Fruit fly (Drosophila melanogaster) S2 (cell line): Measurements from ENCODE around the gene Tmhs.

ENCODE experiments used
- CG8478 ChIP-seq: fragments of >200 bp; optimal IDR thresholded peaks from 2 replicates; lab custom pipeline; 2018
- CTCF ChIP-seq, 2 experiments: fragments of >200 bp; optimal IDR thresholded peaks; 2 replicates each; lab custom pipeline; 2018

DNA sequence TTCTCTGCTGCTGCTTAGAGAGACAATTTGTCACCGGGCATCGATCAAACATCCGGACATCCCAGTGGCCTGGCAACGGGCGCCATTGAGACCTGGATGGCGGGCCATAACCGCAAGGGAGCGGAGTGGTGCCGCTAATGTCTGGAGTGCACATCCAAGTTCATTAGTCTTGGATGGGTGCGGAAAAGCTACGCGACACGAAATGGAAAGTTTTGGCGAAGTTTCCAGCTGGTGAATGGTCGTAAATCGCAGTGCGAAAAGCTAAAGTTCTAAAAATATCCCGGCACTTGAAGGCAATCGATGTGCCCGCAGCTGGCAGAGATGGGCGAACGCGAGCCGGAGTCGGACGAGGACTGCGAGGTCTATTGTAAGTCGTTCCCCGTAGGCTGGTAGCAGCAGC lies 15.7 kb upstream of the Tmhs start, which contains the start of gene CG13924:
- TF ChIP-seq CG8478 (lab: Kevin White, UChicago), result no peak
- TF ChIP-seq CTCF (optimal IDR thresholded peaks at IDR 0.05; lab: Kevin White, UChicago), result no peak
